Fruit fly (Drosophila melanogaster): ENCODE results near the gene Lip4.

Gene Lip4

dm6 chr2L:10526953-10527584 lies at the start of gene Lip4:
Gene Lip4, plus strand, starts transcription at chr2L:10527572.
- TF ChIP-seq OdsH (GFP tag; optimal IDR thresholded peaks at IDR 0.05) (peak; percentile 46), Mio (GFP tag; optimal IDR thresholded peaks at IDR 0.05) (no peak), h (GFP tag; optimal IDR thresholded peaks at IDR 0.05) (peak; percentile 44), ey (GFP tag; optimal IDR thresholded peaks at IDR 0.05) (peak; percentile 20), Hnf4 (GFP tag; optimal IDR thresholded peaks at IDR 0.05) (peak; percentile 23), brk (GFP tag; optimal IDR thresholded peaks at IDR 0.05) (no peak), Rel (GFP tag; optimal IDR thresholded peaks at IDR 0.05) (no peak), Rel (tag; optimal IDR thresholded peaks at IDR 0.05) (no peak), pan (optimal IDR thresholded peaks at IDR 0.05) (no peak), psq (GFP tag; optimal IDR thresholded peaks at IDR 0.05) (peak; percentile 37), dsf (GFP tag; optimal IDR thresholded peaks at IDR 0.05; ENCODE audit: borderline replicate concordance) (no peak), Myc (optimal IDR thresholded peaks at IDR 0.05) (no peak), Vsx2 (GFP tag; optimal IDR thresholded peaks at IDR 0.05; ENCODE audit: partially characterized antibody) (no peak), br (GFP tag; optimal IDR thresholded peaks at IDR 0.05) (peak; percentile 22), GATAd (GFP tag; optimal IDR thresholded peaks at IDR 0.05) (no peak), dmrt93B (GFP tag; optimal IDR thresholded peaks at IDR 0.05) (peak; percentile 11), foxo (GFP tag; optimal IDR thresholded peaks at IDR 0.05) (peak in 1 of 2 experiments; percentile 62), fru (GFP tag; optimal IDR thresholded peaks at IDR 0.05) (peak; percentile 63), Dif (GFP tag; optimal IDR thresholded peaks at IDR 0.05; ENCODE audit: partially characterized antibody) (no peak), Jra (GFP tag; optimal IDR thresholded peaks at IDR 0.05) (peak; percentile 5), CG32264 (GFP tag; optimal IDR thresholded peaks at IDR 0.05) (no peak), N (GFP tag; optimal IDR thresholded peaks at IDR 0.05) (no peak), lola (GFP tag; optimal IDR thresholded peaks at IDR 0.05) (no peak), Abd-B (GFP tag; optimal IDR thresholded peaks at IDR 0.05) (no peak), dl (GFP tag; optimal IDR thresholded peaks at IDR 0.05; ENCODE audit: insufficient read depth in 1 of 2, partially characterized antibody in 2 of 2) (no peak), woc (GFP tag; optimal IDR thresholded peaks at IDR 0.05) (no peak), sv (GFP tag; optimal IDR thresholded peaks at IDR 0.05) (peak; percentile 61), CrebA (GFP tag; optimal IDR thresholded peaks at IDR 0.05; ENCODE audit: borderline replicate concordance) (no peak), HLH106 (tag; optimal IDR thresholded peaks at IDR 0.05) (peak; percentile 58), rgr (GFP tag; optimal IDR thresholded peaks at IDR 0.05) (peak; percentile 45), Hr83 (GFP tag; optimal IDR thresholded peaks at IDR 0.05; ENCODE audit: poor library complexity, severe bottlenecking) (no peak), tai (GFP tag; optimal IDR thresholded peaks at IDR 0.05) (no peak), jim (GFP tag; optimal IDR thresholded peaks at IDR 0.05) (no peak), CG9705 (GFP tag; optimal IDR thresholded peaks at IDR 0.05) (no peak), sage (GFP tag; optimal IDR thresholded peaks at IDR 0.05) (no peak), Sp1 (GFP tag; optimal IDR thresholded peaks at IDR 0.05) (peak; percentile 42), Dfd (GFP tag; optimal IDR thresholded peaks at IDR 0.05) (peak; percentile 11), Hr78 (GFP tag; optimal IDR thresholded peaks at IDR 0.05) (no peak), usp (GFP tag; optimal IDR thresholded peaks at IDR 0.05) (no peak)

dm6 chr2L:10479859-10480258 lies 47.5 kb upstream of the Lip4 start:
- TF ChIP-seq GATAd (GFP tag; optimal IDR thresholded peaks at IDR 0.05) (peak; percentile 73), HLH106 (tag; optimal IDR thresholded peaks at IDR 0.05) (no peak)

DNA sequence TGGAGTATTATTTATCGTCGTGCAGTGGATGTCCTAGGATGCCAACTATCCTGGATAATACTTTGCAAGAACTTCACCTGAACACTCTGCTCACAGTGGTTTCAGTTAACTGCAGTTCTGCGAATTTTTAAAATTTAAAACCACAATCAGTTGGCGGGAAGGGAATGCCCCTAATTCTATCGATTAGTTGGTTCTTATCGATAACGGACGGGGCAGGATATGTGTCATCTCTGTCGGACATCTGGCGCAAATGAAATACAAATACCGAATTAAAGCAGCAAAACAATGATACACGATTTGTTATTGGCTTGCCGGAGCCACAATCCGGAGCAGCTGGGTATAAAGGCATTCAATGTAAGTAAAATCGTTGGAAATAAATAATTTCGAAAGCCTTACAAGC lies 44.3 kb upstream of the Lip4 start, which contains the start of gene Grip75:
Gene Grip75, plus strand, starts transcription at position 223 of the 400 bp plus-strand sequence.
- TF ChIP-seq dl (GFP tag; optimal IDR thresholded peaks at IDR 0.05; ENCODE audit: insufficient read depth in 1 of 2, partially characterized antibody in 2 of 2): no peak
- TF ChIP-seq N (GFP tag; optimal IDR thresholded peaks at IDR 0.05): no peak
- no peak for TF ChIP-seq tai (GFP tag; optimal IDR thresholded peaks at IDR 0.05)
- no peak for TF ChIP-seq lola (GFP tag; optimal IDR thresholded peaks at IDR 0.05)
- TF ChIP-seq dmrt93B (GFP tag; optimal IDR thresholded peaks at IDR 0.05): no peak

Measured in whole organism, wandering third instar larva.